Fruit fly (Drosophila melanogaster): ENCODE results near the gene CG11899.
A peak's percentile ranks its signal among the peaks of the same experiment; 100 is the strongest.

The CG11899 gene

DNA sequence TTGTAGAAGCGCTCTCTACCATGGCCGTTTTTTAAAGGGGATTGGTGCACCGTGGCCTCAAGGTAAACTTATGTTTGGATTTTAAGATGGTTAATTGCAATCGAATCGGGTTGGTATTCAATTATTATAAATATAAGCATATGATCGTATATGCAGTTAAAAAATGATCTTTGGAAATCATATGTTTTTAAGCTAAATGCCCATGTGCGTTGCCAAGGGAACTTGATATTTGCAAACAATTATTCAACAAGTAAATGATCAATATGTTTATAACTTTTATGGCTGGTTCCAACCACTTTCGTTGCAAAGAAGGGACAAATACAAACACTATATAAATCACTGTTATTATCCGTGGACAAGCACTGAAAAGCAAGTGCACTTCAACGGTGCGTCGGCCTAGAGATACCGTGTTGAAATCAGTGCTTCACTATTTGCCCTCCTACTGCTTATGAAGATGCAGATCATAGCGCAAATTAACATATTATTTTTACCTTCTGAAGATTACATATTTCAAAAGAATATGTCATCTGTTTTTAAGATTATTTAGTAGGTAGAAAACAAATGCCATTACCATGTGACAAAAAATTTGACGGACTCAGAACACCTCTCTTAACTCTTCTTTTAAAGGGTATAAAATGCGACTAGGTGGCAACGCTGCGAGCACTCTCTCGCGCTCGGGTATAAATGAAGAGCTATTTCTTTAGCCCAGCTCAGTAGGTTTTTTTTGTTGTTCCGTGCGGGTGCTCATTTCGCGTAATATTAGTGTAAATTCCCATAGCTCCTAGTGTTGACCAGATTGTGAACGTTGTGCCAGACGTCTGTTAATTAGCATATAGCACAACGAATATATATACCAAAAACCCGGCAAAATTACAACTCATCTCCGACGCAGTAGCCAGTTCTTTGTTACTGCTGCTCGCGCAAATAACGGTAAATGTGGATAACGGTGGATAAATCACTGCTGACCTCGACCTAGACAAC, 42.5 kb upstream of the CG11899 start, which contains the start of gene rdog (continued):
- TF ChIP-seq CG9215 (GFP tag; IDR thresholded peaks at IDR 0.05) (0 out of 2 replicates have a peak, but pooled peaks have one; percentile 37), CG4854 (GFP tag; optimal IDR thresholded peaks at IDR 0.05) (peak; percentile 74), cato (GFP tag; optimal IDR thresholded peaks at IDR 0.05; ENCODE audit: borderline replicate concordance) (peak; percentile 54), CG7928 (GFP tag; optimal IDR thresholded peaks at IDR 0.05) (peak; percentile 30), lilli (GFP tag; optimal IDR thresholded peaks at IDR 0.05) (peak; percentile 88), CG31441 (GFP tag; IDR thresholded peaks at IDR 0.05) (peak; percentile 52), CG17612 (GFP tag; IDR thresholded peaks at IDR 0.05) (no peak), ab (GFP tag; optimal IDR thresholded peaks at IDR 0.05) (peak; percentile 67)

DNA sequence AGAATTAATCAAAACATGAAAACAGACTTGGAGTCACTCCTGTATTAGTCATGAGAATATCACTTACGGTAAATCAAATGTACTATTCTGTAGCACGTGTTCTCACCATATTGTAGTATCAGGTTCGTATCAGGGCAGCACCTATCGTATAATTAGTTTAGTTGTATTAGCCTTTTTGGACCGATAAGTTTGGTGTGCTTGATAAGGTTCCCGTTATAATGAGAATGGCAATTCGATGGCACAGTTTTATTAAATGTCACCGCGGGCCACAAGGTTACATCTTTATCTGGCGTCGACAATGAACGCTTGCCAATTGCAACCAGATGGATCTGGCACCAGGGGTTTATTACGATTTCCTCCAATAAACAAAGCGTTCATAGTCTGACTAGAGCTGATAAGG, 41.5 kb upstream of the CG11899 start:
- TF ChIP-seq Side (GFP tag; optimal IDR thresholded peaks at IDR 0.05): no peak
- no peak for TF ChIP-seq NK7.1 (GFP tag; optimal IDR thresholded peaks at IDR 0.05)
- TF ChIP-seq Xrp1 (GFP tag; IDR thresholded peaks at IDR 0.05): no peak
- TF ChIP-seq NC2β (GFP tag; optimal IDR thresholded peaks at IDR 0.05): no peak
- TF ChIP-seq gcm (GFP tag; optimal IDR thresholded peaks at IDR 0.05): no peak
- no peak for TF ChIP-seq nerfin-2 (GFP tag; IDR thresholded peaks at IDR 0.05; ENCODE audit: partially characterized antibody)
- no peak for TF ChIP-seq sob (GFP tag; IDR thresholded peaks at IDR 0.05)
- peak; percentile 92 for TF ChIP-seq mirr (GFP tag; optimal IDR thresholded peaks at IDR 0.05)
- no peak for TF ChIP-seq Hsf (GFP tag; optimal IDR thresholded peaks at IDR 0.05)
- no peak for TF ChIP-seq CG1832 (GFP tag; optimal IDR thresholded peaks at IDR 0.05)
- TF ChIP-seq CG10979 (tag; optimal IDR thresholded peaks at IDR 0.05): no peak
- TF ChIP-seq kni (GFP tag; optimal IDR thresholded peaks at IDR 0.05): no peak
- no peak for TF ChIP-seq Hey (tag; optimal IDR thresholded peaks at IDR 0.05)
- TF ChIP-seq jing (GFP tag; optimal IDR thresholded peaks at IDR 0.05): no peak
- TF ChIP-seq CG42726 (GFP tag; IDR thresholded peaks at IDR 0.05; ENCODE audit: partially characterized antibody): no peak
- TF ChIP-seq CG13424 (tag; optimal IDR thresholded peaks at IDR 0.05): no peak
- peak; percentile 35; the same call in 1 of the 2 replicates for TF ChIP-seq GATAe (GFP tag; conservative IDR thresholded peaks at IDR 0.05)
- no peak for TF ChIP-seq CG1233 (GFP tag; optimal IDR thresholded peaks at IDR 0.05)
- TF ChIP-seq exex (tag; optimal IDR thresholded peaks at IDR 0.05): peak; percentile 92
- no peak for TF ChIP-seq H2.0 (GFP tag; IDR thresholded peaks at IDR 0.05)
- TF ChIP-seq CG17359 (tag; optimal IDR thresholded peaks at IDR 0.05): no peak
- TF ChIP-seq Doc3 (GFP tag; IDR thresholded peaks at IDR 0.05; ENCODE audit: partially characterized antibody): no peak
- no peak for TF ChIP-seq HLH54F (GFP tag; optimal IDR thresholded peaks at IDR 0.05)
- no peak for TF ChIP-seq CG13296 (GFP tag; optimal IDR thresholded peaks at IDR 0.05)
- TF ChIP-seq CG9215 (GFP tag; IDR thresholded peaks at IDR 0.05): no peak
- no peak for TF ChIP-seq tap (tag; optimal IDR thresholded peaks at IDR 0.05)
- no peak for TF ChIP-seq CG30403 (GFP tag; optimal IDR thresholded peaks at IDR 0.05)
- TF ChIP-seq E2f1 (GFP tag; IDR thresholded peaks at IDR 0.05): no peak
- TF ChIP-seq CG4282 (GFP tag; optimal IDR thresholded peaks at IDR 0.05): no peak
- peak; percentile 83 for TF ChIP-seq sug (tag; optimal IDR thresholded peaks at IDR 0.05)
- no peak for TF ChIP-seq Sin3A (optimal IDR thresholded peaks at IDR 0.05)
- TF ChIP-seq CG17829 (tag; optimal IDR thresholded peaks at IDR 0.05): no peak
- TF ChIP-seq bbx (GFP tag; IDR thresholded peaks at IDR 0.05; ENCODE audit: partially characterized antibody): no peak
- no peak for TF ChIP-seq abd-A (tag; optimal IDR thresholded peaks at IDR 0.05)
- no peak for TF ChIP-seq lab (GFP tag; optimal IDR thresholded peaks at IDR 0.05)
- TF ChIP-seq bab2 (GFP tag; optimal IDR thresholded peaks at IDR 0.05): no peak
- no peak for TF ChIP-seq btn (GFP tag; optimal IDR thresholded peaks at IDR 0.05)
- TF ChIP-seq sim (GFP tag; IDR thresholded peaks at IDR 0.05): no peak
- no peak for TF ChIP-seq z (GFP tag; IDR thresholded peaks at IDR 0.05)
- TF ChIP-seq Ets65A (GFP tag): no peak
- no peak for TF ChIP-seq aop (GFP tag; IDR thresholded peaks at IDR 0.05)

All from whole organism, embryonic.